Worm (Caenorhabditis elegans) whole organism, midembryonic: ENCODE measurements around the gene Y48B6A.10.

Source experiments
- T22C8.4 ChIP-seq: fragments of 200-800 bp; sonication (Bioruptor generic); IDR thresholded peaks from 2 replicates; pipeline ENCODE4 v1.3.6; 2022; ENCODE audit warnings: missing genetic modification characterization, missing compliant biosample characterization
- cog-1 ChIP-seq: sonication (generic microtip); optimal IDR thresholded peaks from 2 replicates; lab custom pipeline; 2016; ENCODE audit warnings: missing genetic modification characterization, missing compliant biosample characterization
- flt-1 ChIP-seq: fragments of 200-800 bp; sonication (Bioruptor generic); IDR thresholded peaks from 2 replicates; pipeline ENCODE4 v1.3.6; 2022; ENCODE audit warnings: missing genetic modification characterization, missing compliant biosample characterization
- klf-2 ChIP-seq: fragments of 200-800 bp; sonication (Bioruptor generic); conservative IDR thresholded peaks from 2 replicates; pipeline ENCODE4 v1.3.6; 2022; ENCODE audit warnings: missing genetic modification reagents, missing genetic modification characterization, missing compliant biosample characterization
- med-1 ChIP-seq: sonication (generic microtip); optimal IDR thresholded peaks from 2 replicates; lab custom pipeline; 2017; ENCODE audit warnings: missing genetic modification characterization, mild to moderate bottlenecking, missing compliant biosample characterization, antibody characterized with exemption, missing genetic modification reagents; ENCODE audit not compliant: insufficient read depth
- ref-1 ChIP-seq: fragments of 200-800 bp; sonication (Bioruptor generic); conservative IDR thresholded peaks from 2 replicates; pipeline ENCODE4 v1.3.6; 2022; ENCODE audit warnings: missing genetic modification reagents, missing genetic modification characterization, missing compliant biosample characterization
- tab-1 ChIP-seq: fragments of 200-800 bp; sonication (Bioruptor generic); IDR thresholded peaks from 2 replicates; pipeline ENCODE4 v1.3.6; 2022; ENCODE audit warnings: missing genetic modification characterization, missing compliant biosample characterization
- ztf-23 ChIP-seq: fragments of 200-800 bp; sonication (Bioruptor generic); IDR thresholded peaks from 2 replicates; pipeline ENCODE4 v1.3.6; 2022; ENCODE audit warnings: missing genetic modification reagents, missing genetic modification characterization, missing compliant biosample characterization

DNA sequence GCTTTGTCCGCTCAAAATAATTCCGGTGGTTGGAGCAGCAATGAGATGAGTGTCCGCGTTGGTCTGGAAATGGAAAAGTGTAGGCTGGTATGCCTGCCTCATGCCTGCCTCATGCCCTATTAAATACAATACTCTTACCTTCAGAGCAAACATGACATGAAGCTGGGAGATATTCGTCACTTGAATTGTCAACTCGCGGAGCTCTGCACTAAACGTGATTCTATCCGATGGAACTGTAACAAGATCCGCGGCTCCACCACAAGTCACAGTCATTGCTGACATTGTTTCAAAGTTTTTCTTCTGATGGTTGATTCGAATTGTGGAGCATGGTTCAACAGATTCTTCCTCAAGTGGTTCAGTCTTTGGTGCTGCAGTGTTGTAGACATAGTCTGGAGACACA lies 41.0 kb upstream of the Y48B6A.10 start:
- TF ChIP-seq cog-1 (tag; lab: Kevin White, UChicago) (no peak), tab-1 (no peak), klf-2 (GFP tag; lab: Robert Waterston, UW) (no peak), ref-1 (GFP tag; lab: Robert Waterston, UW) (no peak), ztf-23 (GFP tag; lab: Robert Waterston, UW) (no peak), flt-1 (GFP tag; lab: Robert Waterston, UW) (no peak), med-1 (GFP tag; lab: Kevin White, UChicago) (no peak), T22C8.4 (GFP tag; lab: Robert Waterston, UW) (no peak)
